Worm (Caenorhabditis elegans): Measurements from ENCODE around the gene C28D4.18.
"Not testable (repeated sequence)": the region's sequence is repeated elsewhere in the genome, so short reads cannot be mapped to it uniquely, and the experiment has no call there.

The C28D4.18 gene

ce11 chrIV:9740851-9741549, 15.9 kb downstream of the C28D4.18 start, which contains the start of gene gln-6:
gln-6 (minus strand) TSS chrIV:9740901.
- TF ChIP-seq unc-62 (GFP tag; optimal IDR thresholded peaks at IDR 0.05): not testable (repeated sequence)

DNA sequence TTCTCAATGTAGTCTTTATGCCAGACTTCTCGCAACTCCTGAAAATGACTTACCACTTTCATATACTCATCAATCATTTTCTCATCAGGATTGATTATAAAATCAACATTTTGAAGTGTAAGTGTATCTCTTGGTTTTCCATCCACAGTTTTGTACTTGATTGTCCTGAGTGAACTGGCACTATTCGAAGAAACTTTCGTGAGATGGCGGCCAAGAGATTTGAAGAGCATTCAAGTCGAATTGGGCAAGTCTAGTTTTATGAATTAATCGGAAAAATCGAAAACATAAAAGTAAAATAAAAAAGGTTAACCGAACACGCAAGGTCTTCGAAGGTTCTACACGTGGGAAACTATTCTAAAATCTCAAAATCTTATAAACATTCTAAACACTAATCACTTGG, 17.8 kb downstream of the C28D4.18 start, which contains the start of gene C28D4.7:
Gene C28D4.7 (minus strand): TSS at position 265 of the 400 bp plus-strand sequence.
- no peak for TF ChIP-seq unc-62 (GFP tag; optimal IDR thresholded peaks at IDR 0.05)

DNA sequence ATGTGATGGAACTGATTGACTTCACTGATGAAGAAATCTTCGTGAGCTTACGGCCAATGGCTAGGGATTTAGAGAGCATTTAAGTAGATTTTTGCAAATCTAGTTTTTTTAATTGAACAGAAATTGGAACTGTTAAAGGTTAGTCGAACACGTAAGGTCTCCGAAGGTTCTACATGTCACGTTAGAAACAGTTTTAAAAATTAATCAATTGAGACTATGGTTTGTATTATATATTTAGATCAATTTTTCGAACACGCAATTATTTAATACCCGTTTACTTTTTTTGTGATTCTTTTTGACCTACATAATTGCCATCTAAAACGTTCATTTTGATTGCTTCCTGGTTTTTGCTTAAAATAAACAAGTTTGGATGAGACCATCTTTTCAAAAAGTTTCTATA, 19.8 kb downstream of the C28D4.18 start, which contains the start of gene C28D4.4:
Gene C28D4.4 (minus strand): TSS at position 101 of the 400 bp plus-strand sequence.
- TF ChIP-seq unc-62 (GFP tag; optimal IDR thresholded peaks at IDR 0.05): no peak

- TF ChIP-seq unc-62 (GFP tag; optimal IDR thresholded peaks at IDR 0.05): no peak
Measured at ce11 chrIV:9746762-9747161, 21.7 kb downstream of the C28D4.18 start, which contains the start of gene C28D4.5. C28D4.5 (minus strand) TSS chrIV:9746862.

DNA sequence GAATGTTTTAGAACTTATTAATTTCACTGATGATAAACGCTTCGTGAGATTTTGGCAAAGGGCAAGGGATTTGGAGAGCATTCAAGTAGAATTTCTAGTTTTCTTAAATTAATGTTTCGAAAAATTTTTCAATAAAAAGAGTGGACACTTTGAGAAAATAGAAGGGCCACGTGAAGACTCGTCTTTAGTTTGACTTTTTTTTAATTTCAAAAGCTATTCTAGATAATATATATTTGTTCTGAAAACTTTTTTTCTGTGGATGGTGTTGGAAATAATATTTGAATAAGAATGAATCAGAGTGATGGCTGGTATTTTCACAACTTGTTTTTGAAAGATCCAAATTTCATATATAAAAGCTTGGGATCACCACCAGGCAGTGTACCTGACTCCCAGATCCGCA, 23.3 kb downstream of the C28D4.18 start, which contains the start of gene C28D4.8:
Gene C28D4.8 (minus strand): TSS at position 101 of the 400 bp plus-strand sequence.
- no peak for TF ChIP-seq unc-62 (GFP tag; optimal IDR thresholded peaks at IDR 0.05)

ce11 chrIV:9755713-9756112, 30.6 kb downstream of the C28D4.18 start:
- no peak for TF ChIP-seq unc-62 (GFP tag; optimal IDR thresholded peaks at IDR 0.05)

- TF ChIP-seq unc-62 (GFP tag; optimal IDR thresholded peaks at IDR 0.05): no peak
Measured at ce11 chrIV:9756647-9757424, 31.8 kb downstream of the C28D4.18 start.

DNA sequence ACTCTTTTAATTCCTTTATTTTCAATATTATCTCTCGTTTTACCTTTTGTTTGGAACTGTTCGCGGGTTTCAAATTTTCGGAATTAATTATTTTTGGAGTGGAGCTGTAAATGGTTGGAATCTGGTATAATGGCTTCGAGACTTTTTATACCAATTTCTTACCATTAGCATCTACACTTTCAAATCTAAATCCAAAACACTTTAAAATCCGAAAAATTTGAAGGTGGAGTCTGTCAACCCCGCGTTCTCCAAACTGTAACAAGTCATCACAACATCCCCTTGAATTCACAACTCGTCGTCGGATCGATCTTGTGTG, 32.3 kb downstream of the C28D4.18 start, which contains the start of gene nhr-97:
Gene nhr-97 (plus strand): TSS at position 217 of the 316 bp plus-strand sequence.
- no peak for TF ChIP-seq unc-62 (GFP tag; optimal IDR thresholded peaks at IDR 0.05)

ce11 chrIV:9761751-9762150, 36.7 kb downstream of the C28D4.18 start:
- TF ChIP-seq unc-62 (GFP tag; optimal IDR thresholded peaks at IDR 0.05): no peak

DNA sequence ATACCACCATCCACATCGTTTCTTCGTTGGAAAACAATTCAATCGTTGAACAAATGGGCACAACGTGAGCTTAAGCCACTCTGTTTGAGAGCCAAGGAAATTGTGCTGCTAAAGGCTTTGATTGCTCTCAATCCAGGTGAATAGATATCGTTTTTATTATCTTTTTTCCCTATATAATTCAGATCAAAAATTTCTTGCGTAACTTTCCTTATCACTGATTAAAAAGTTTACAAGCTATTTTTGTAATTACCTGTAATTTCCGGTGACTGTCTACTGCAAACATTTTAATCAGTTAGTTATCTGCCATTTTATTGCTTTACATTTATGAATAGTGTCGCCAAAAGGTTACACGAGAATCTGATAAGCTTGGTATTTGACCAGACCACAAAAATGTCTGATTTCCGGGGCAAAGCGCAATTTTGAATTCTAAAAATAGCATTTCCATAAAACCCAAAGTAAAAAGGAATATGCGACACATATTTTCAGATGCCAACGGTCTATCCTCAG, 37.6 kb downstream of the C28D4.18 start:
- no peak for TF ChIP-seq unc-62 (GFP tag; optimal IDR thresholded peaks at IDR 0.05)

DNA sequence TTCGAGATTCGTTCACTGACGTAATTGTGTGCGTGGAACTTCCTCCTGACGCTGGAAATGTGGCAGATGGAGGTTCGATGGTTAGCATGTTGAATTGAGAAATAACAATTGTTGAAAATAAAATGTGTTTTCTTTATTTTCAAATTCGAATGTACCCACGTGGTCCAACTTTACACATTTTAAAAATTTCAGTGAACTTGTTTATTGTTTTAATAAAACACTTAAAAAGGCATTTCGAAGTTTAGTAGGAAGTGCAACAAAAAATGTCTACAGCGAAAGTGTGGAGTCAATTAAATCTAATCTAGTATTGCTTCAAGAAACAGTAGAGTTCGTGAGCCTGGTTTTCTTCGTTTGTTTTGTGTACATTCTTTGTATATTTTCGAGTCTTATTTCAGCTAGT, 41.2 kb downstream of the C28D4.18 start, which contains the start of gene ssp-36:
Gene ssp-36 (minus strand): TSS at position 101 of the 400 bp plus-strand sequence.
- no peak for TF ChIP-seq unc-62 (GFP tag; optimal IDR thresholded peaks at IDR 0.05)

DNA sequence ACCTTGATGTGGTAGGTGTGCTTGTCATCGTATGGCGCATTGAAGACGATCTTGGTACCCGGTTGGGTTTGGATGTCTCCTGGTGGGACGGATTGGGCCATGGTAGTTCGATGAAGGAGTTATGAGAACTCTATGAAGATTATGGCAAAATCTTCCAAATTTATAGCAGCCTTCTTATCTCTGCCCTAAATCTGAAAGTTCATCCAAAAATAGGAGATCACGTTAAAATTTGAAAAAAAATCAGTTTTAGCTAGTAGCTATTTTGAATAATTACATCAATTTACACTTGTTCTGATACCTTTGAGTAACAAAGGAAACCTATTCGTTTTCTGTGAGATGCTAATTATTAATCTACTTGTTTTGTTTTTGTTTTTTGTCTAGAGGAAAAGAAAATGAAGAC, 42.0 kb downstream of the C28D4.18 start, which contains the start of gene msp-79:
Gene msp-79 (minus strand): TSS at position 101 of the 400 bp plus-strand sequence.
- not testable (repeated sequence) for TF ChIP-seq unc-62 (GFP tag; optimal IDR thresholded peaks at IDR 0.05)

ce11 chrIV:9769746-9770145, 44.7 kb downstream of the C28D4.18 start, which contains the start of gene msp-78:
msp-78 (plus strand) TSS chrIV:9770046.
- TF ChIP-seq unc-62 (GFP tag; optimal IDR thresholded peaks at IDR 0.05): not testable (repeated sequence)

ce11 chrIV:9770798-9771197, 45.7 kb downstream of the C28D4.18 start:
- no peak for TF ChIP-seq unc-62 (GFP tag; optimal IDR thresholded peaks at IDR 0.05)

DNA sequence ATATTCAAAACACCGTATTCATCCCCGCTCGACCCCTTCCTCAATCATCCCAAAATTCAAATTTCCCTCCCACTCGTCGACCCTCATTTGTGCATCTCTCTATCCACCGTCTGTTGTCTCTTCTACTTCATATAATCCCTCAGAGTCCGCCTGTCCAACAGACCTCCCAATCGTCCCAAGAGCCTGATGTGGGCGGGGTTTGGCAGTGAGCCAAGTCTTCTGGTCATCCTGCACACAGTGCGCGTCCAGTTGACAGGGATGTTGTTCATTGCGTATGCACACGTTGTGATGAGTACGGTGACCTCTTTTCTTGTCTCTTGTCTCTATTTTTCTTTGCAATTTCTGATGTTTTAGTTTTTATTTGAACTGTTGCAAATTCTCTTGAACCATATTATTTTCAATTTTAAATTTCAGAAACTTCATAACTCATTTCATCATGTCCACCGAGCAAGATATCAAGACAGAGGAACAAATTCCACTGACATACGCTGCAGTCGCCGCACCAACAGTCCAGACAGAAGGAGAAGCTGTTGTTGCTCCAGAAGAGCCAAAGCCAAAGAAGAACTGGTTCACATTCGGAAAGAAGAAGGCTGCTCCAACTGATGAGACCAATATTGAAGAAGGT, 47.1 kb downstream of the C28D4.18 start, which contains the start of gene cav-1:
Gene cav-1 (plus strand): TSS at position 415 of the 625 bp plus-strand sequence.
- TF ChIP-seq unc-62 (GFP tag; optimal IDR thresholded peaks at IDR 0.05): no peak

- no peak for TF ChIP-seq unc-62 (GFP tag; optimal IDR thresholded peaks at IDR 0.05)
Measured at ce11 chrIV:9773441-9773840, 48.4 kb downstream of the C28D4.18 start.

Data from whole organism, dauer.